Worm (Caenorhabditis elegans): Measurements from ENCODE around the gene adm-4.

DNA sequence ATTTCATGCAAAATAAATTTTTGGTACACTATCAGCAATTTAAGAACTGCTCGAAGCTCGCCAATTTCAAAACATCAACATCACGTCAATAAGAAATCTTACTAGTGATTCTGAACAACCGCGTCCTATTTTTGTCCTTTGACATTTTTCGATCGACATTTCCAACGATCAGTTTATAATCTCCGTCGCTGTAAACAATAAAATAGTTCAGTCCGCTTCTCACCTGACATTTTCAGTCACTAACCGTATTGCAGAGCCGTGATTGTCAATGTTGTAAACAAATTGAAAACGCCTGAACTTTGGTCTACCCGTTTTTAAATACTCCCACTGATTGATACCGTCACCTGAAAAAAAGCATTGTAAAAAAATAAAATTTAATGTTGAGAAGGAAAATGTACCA is 29.9 kb upstream of the adm-4 start:
- TF ChIP-seq elt-1 (tag; optimal IDR thresholded peaks at IDR 0.05; ENCODE audit: borderline replicate concordance, insufficient read depth) (no peak), ceh-39 (tag; optimal IDR thresholded peaks at IDR 0.05) (no peak), nhr-76 (tag; optimal IDR thresholded peaks at IDR 0.05) (no peak), unc-39 (tag; optimal IDR thresholded peaks at IDR 0.05) (no peak), elt-3 (tag; optimal IDR thresholded peaks at IDR 0.05) (no peak), ztf-11 (tag; optimal IDR thresholded peaks at IDR 0.05) (no peak)

Measured in whole organism, mixed stage, embryonic.